Fruit fly (Drosophila melanogaster): ENCODE measurements around the gene Rac1.
A peak's percentile ranks its signal among the peaks of the same experiment; 100 is the strongest.

Rac1 gene

DNA sequence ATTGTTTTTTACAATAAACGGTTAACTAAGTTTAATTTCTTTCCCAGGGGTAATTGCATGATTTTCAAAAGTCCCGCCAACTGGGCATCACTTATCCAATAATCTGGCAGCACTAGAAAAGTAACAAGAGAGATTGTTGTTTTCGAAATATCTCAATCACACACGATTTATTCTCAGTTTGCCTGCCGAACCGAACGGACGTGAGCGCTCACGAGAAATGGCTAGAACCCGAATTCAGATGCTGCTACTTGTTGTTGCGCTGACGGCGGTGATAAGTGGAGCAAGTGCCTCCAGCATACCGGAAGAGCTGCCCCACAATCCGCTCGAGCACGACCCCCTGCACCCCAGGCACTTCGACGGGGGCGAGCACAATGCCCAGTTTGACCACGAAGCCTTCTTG is 4.0 kb downstream of the Rac1 start, which contains the start of gene scf (continued):
- TF ChIP-seq tll (GFP tag; optimal IDR thresholded peaks at IDR 0.05) (no peak), klu (GFP tag; IDR thresholded peaks at IDR 0.05) (no peak), Lpt (GFP tag; optimal IDR thresholded peaks at IDR 0.05) (no peak), gsb-n (tag; optimal IDR thresholded peaks at IDR 0.05) (no peak), vvl (GFP tag; IDR thresholded peaks at IDR 0.05) (peak; percentile 39), ap (GFP tag; IDR thresholded peaks at IDR 0.05) (no peak), CG2712 (tag; optimal IDR thresholded peaks at IDR 0.05) (peak; percentile 11), CG42726 (GFP tag; IDR thresholded peaks at IDR 0.05; ENCODE audit: partially characterized antibody) (0 out of 2 replicates have a peak, but pooled peaks have one; percentile 48), CG2875 (GFP tag; optimal IDR thresholded peaks at IDR 0.05) (no peak), CG16779 (GFP tag; IDR thresholded peaks at IDR 0.05) (no peak), CG12219 (GFP tag; optimal IDR thresholded peaks at IDR 0.05) (no peak), CG4424 (GFP tag; optimal IDR thresholded peaks at IDR 0.05) (no peak), Hmx (GFP tag; optimal IDR thresholded peaks at IDR 0.05) (no peak), CG15514 (GFP tag; optimal IDR thresholded peaks at IDR 0.05) (peak; percentile 96), CG15073 (GFP tag; optimal IDR thresholded peaks at IDR 0.05) (no peak), CG31441 (GFP tag; IDR thresholded peaks at IDR 0.05) (no peak), CG3726 (GFP tag; IDR thresholded peaks at IDR 0.05) (no peak), CG13775 (GFP tag; optimal IDR thresholded peaks at IDR 0.05) (no peak), Hand (GFP tag; optimal IDR thresholded peaks at IDR 0.05) (no peak), kni (GFP tag; optimal IDR thresholded peaks at IDR 0.05) (no peak), CG4854 (GFP tag; optimal IDR thresholded peaks at IDR 0.05) (no peak), CG12299 (tag; optimal IDR thresholded peaks at IDR 0.05) (no peak), Ravus (GFP tag; IDR thresholded peaks at IDR 0.05) (no peak), scrt (GFP tag; optimal IDR thresholded peaks at IDR 0.05) (no peak), schlank (tag; optimal IDR thresholded peaks at IDR 0.05) (no peak), zen2 (GFP tag; IDR thresholded peaks at IDR 0.05; ENCODE audit: partially characterized antibody) (no peak), az2 (GFP tag; optimal IDR thresholded peaks at IDR 0.05) (no peak), Abd-B (GFP tag; optimal IDR thresholded peaks at IDR 0.05) (no peak), lilli (GFP tag; optimal IDR thresholded peaks at IDR 0.05) (no peak), HLH54F (GFP tag; optimal IDR thresholded peaks at IDR 0.05) (no peak), Sry-δ (GFP tag; optimal IDR thresholded peaks at IDR 0.05) (peak; percentile 44), ATbp (GFP tag; optimal IDR thresholded peaks at IDR 0.05) (no peak), CG7372 (GFP tag; IDR thresholded peaks at IDR 0.05) (no peak), Doc2 (GFP tag; IDR thresholded peaks at IDR 0.05) (no peak), CG11696 (GFP tag; IDR thresholded peaks at IDR 0.05) (0 out of 2 replicates have a peak, but pooled peaks have one; percentile 17), CG15479 (GFP tag; optimal IDR thresholded peaks at IDR 0.05) (no peak), zen (tag; optimal IDR thresholded peaks at IDR 0.05) (no peak), al (GFP tag; IDR thresholded peaks at IDR 0.05) (no peak), bigmax (GFP tag; optimal IDR thresholded peaks at IDR 0.05) (no peak), sna (GFP tag; IDR thresholded peaks at IDR 0.05; ENCODE audit: partially characterized antibody) (peak; percentile 15; the same call in 1 of the 2 replicates), repo (GFP tag; optimal IDR thresholded peaks at IDR 0.05) (peak; percentile 18), CG4328 (GFP tag; optimal IDR thresholded peaks at IDR 0.05) (no peak), trh (GFP tag; optimal IDR thresholded peaks at IDR 0.05) (no peak), CG18011 (GFP tag; optimal IDR thresholded peaks at IDR 0.05) (no peak), CG1603 (tag; optimal IDR thresholded peaks at IDR 0.05) (peak; percentile 44), psq (GFP tag; optimal IDR thresholded peaks at IDR 0.05) (no peak), usp (GFP tag; optimal IDR thresholded peaks at IDR 0.05) (no peak), bab2 (GFP tag; optimal IDR thresholded peaks at IDR 0.05) (no peak), CG2889 (GFP tag; IDR thresholded peaks at IDR 0.05) (no peak), ab (GFP tag; optimal IDR thresholded peaks at IDR 0.05) (no peak), exex (tag; optimal IDR thresholded peaks at IDR 0.05) (no peak), GATAe (GFP tag; conservative IDR thresholded peaks at IDR 0.05) (no peak)

All from whole organism, embryonic.